Fruit fly (Drosophila melanogaster) whole organism, embryonic: ENCODE measurements around the gene CG33796.
A peak's percentile ranks its signal among the peaks of the same experiment; 100 is the strongest.

Source experiments
- CG10366 ChIP-seq: fragments of 200-800 bp; sonication (Bioruptor generic); IDR thresholded peaks from 2 replicates; pipeline ENCODE4 v1.3.6; 2022; ENCODE audit warnings: missing biosample characterization, missing genetic modification characterization
- CG11723 ChIP-seq: fragments of 200-800 bp; sonication (Bioruptor generic); optimal IDR thresholded peaks from 2 replicates; lab custom pipeline; 2017; ENCODE audit warnings: missing biosample characterization, mild to moderate bottlenecking, missing genetic modification characterization
- CG14014 ChIP-seq: fragments of 200-800 bp; sonication (Bioruptor generic); IDR thresholded peaks from 2 replicates; pipeline ENCODE4 v1.3.6; 2022; ENCODE audit warnings: missing biosample characterization, missing genetic modification characterization
- CG15269 ChIP-seq: fragments of 200-800 bp; sonication (Bioruptor generic); optimal IDR thresholded peaks from 2 replicates; lab custom pipeline; 2018; ENCODE audit warnings: missing biosample characterization, mild to moderate bottlenecking, missing genetic modification characterization, moderate library complexity
- CG15479 ChIP-seq: fragments of 200-800 bp; sonication (Bioruptor generic); optimal IDR thresholded peaks from 3 replicates; lab custom pipeline; 2019; ENCODE audit warnings: missing biosample characterization, mild to moderate bottlenecking, missing genetic modification characterization, moderate library complexity
- CG15514 ChIP-seq: fragments of 200-800 bp; sonication (Bioruptor generic); optimal IDR thresholded peaks from 3 replicates; lab custom pipeline; 2017; ENCODE audit warnings: missing biosample characterization, missing genetic modification characterization, mild to moderate bottlenecking, moderate library complexity, missing genetic modification reagents
- CG17359 ChIP-seq: fragments of 200-800 bp; sonication (Bioruptor generic); optimal IDR thresholded peaks from 3 replicates; lab custom pipeline; 2018; ENCODE audit warnings: missing biosample characterization, mild to moderate bottlenecking, missing genetic modification characterization, moderate library complexity
- CG31224 ChIP-seq: fragments of 200-800 bp; sonication (Bioruptor generic); IDR thresholded peaks from 2 replicates; pipeline ENCODE4 v1.3.6; 2022; ENCODE audit warnings: missing biosample characterization, missing genetic modification characterization
- CG34376 ChIP-seq: fragments of 200-800 bp; sonication (Bioruptor generic); optimal IDR thresholded peaks from 2 replicates; lab custom pipeline; 2018; ENCODE audit warnings: missing biosample characterization, mild to moderate bottlenecking, missing genetic modification characterization
- CG43689 ChIP-seq: fragments of 200-800 bp; sonication (Bioruptor generic); IDR thresholded peaks from 2 replicates; pipeline ENCODE4 v1.3.6; 2022; ENCODE audit warnings: missing biosample characterization, missing genetic modification characterization
- CG4707 ChIP-seq: fragments of 200-800 bp; sonication (Bioruptor generic); optimal IDR thresholded peaks from 2 replicates; lab custom pipeline; 2018; ENCODE audit warnings: missing biosample characterization, mild to moderate bottlenecking, missing genetic modification characterization, moderate library complexity
- CG9876 ChIP-seq: fragments of 200-800 bp; sonication (Bioruptor generic); optimal IDR thresholded peaks from 2 replicates; lab custom pipeline; 2016; ENCODE audit warnings: missing biosample characterization, missing genetic modification characterization
- Doc3 ChIP-seq: fragments of 200-800 bp; sonication (Bioruptor generic); IDR thresholded peaks from 3 replicates; pipeline ENCODE4 v1.3.6; 2022; ENCODE audit warnings: missing biosample characterization, missing genetic modification characterization; ENCODE audit not compliant: partially characterized antibody
- Ets97D ChIP-seq: fragments of 200-800 bp; sonication (Bioruptor generic); optimal IDR thresholded peaks from 3 replicates; lab custom pipeline; 2016; ENCODE audit warnings: missing biosample characterization, missing genetic modification characterization
- Hand ChIP-seq: fragments of 200-800 bp; sonication (Bioruptor generic); optimal IDR thresholded peaks from 2 replicates; lab custom pipeline; 2017; ENCODE audit warnings: mild to moderate bottlenecking, missing biosample characterization, missing genetic modification reagents, missing genetic modification characterization
- Hr78 ChIP-seq, 2 experiments: fragments of 200-800 bp in 1 of 2; fragments of >200 bp in 1 of 2; sonication (Bioruptor generic) in 1 of 2; optimal IDR thresholded peaks; 2 replicates each; lab custom pipeline; 2017 to 2019; ENCODE audit warnings: missing biosample characterization in 2 of 2, missing genetic modification characterization in 2 of 2, mild to moderate bottlenecking in 1 of 2, moderate library complexity in 1 of 2
- NC2β ChIP-seq: fragments of 200-800 bp; sonication (Bioruptor generic); optimal IDR thresholded peaks from 2 replicates; lab custom pipeline; 2016; ENCODE audit warnings: missing biosample characterization, missing genetic modification characterization
- Oaz ChIP-seq: fragments of 200-800 bp; sonication (Bioruptor generic); IDR thresholded peaks from 2 replicates; pipeline ENCODE4 v1.3.6; 2022; ENCODE audit warnings: missing biosample characterization, missing genetic modification characterization
- Optix ChIP-seq: fragments of 200-800 bp; sonication (Bioruptor generic); IDR thresholded peaks from 3 replicates; pipeline ENCODE4 v1.3.6; 2022; ENCODE audit warnings: missing biosample characterization, missing genetic modification characterization
- Ravus ChIP-seq: fragments of 200-800 bp; sonication (Bioruptor generic); IDR thresholded peaks from 2 replicates; pipeline ENCODE4 v1.3.6; 2022; ENCODE audit warnings: missing biosample characterization, missing genetic modification characterization
- Usf ChIP-seq: fragments of 200-800 bp; sonication (Bioruptor generic); optimal IDR thresholded peaks from 2 replicates; lab custom pipeline; 2017; ENCODE audit warnings: missing genotype, missing biosample characterization, missing genetic modification characterization
- YL-1 ChIP-seq: fragments of 200-800 bp; sonication (Bioruptor generic); optimal IDR thresholded peaks from 3 replicates; lab custom pipeline; 2017; ENCODE audit warnings: missing biosample characterization, mild to moderate bottlenecking, missing genetic modification characterization
- bowl ChIP-seq: fragments of 200-800 bp; sonication (Bioruptor generic); IDR thresholded peaks from 2 replicates; pipeline ENCODE4 v1.3.6; 2022; ENCODE audit warnings: missing biosample characterization, missing genetic modification characterization
- ci ChIP-seq: fragments of 200-800 bp; sonication (Bioruptor generic); IDR thresholded peaks from 3 replicates; pipeline ENCODE4 v1.3.6; 2022; ENCODE audit warnings: missing biosample characterization, missing genetic modification characterization
- croc ChIP-seq: fragments of 200-800 bp; sonication (Bioruptor generic); conservative IDR thresholded peaks from 3 replicates; pipeline ENCODE4 v1.3.6; 2022; ENCODE audit warnings: missing biosample characterization, missing genetic modification characterization
- dimm ChIP-seq: fragments of 200-800 bp; sonication (Bioruptor generic); IDR thresholded peaks from 2 replicates; pipeline ENCODE4 v1.3.6; 2022; ENCODE audit warnings: missing biosample characterization, missing genetic modification characterization
- dmrt11E ChIP-seq: fragments of 200-800 bp; sonication (Bioruptor generic); optimal IDR thresholded peaks from 3 replicates; lab custom pipeline; 2018; ENCODE audit warnings: missing biosample characterization, mild to moderate bottlenecking, missing genetic modification characterization, moderate library complexity
- dmrt99B ChIP-seq: fragments of 200-800 bp; sonication (Bioruptor generic); optimal IDR thresholded peaks from 2 replicates; lab custom pipeline; 2018; ENCODE audit warnings: missing biosample characterization, mild to moderate bottlenecking, missing genetic modification characterization, moderate library complexity
- dysf ChIP-seq: fragments of 200-800 bp; sonication (Bioruptor generic); IDR thresholded peaks from 3 replicates; pipeline ENCODE4 v1.3.6; 2022; ENCODE audit warnings: missing biosample characterization, missing genetic modification characterization
- gcm2 ChIP-seq: fragments of 200-800 bp; sonication (Bioruptor generic); optimal IDR thresholded peaks from 2 replicates; lab custom pipeline; 2016; ENCODE audit warnings: missing biosample characterization, missing genetic modification characterization
- ind ChIP-seq: fragments of 200-800 bp; sonication (Bioruptor generic); optimal IDR thresholded peaks from 3 replicates; lab custom pipeline; 2016; ENCODE audit warnings: missing biosample characterization, missing genetic modification characterization
- inv ChIP-seq: fragments of 200-800 bp; sonication (Bioruptor generic); IDR thresholded peaks from 2 replicates; pipeline ENCODE4 v1.3.6; 2022; ENCODE audit warnings: missing biosample characterization, missing genetic modification characterization; ENCODE audit not compliant: partially characterized antibody
- jumu ChIP-seq: fragments of 200-800 bp; sonication (Bioruptor generic); optimal IDR thresholded peaks from 3 replicates; lab custom pipeline; 2016; ENCODE audit warnings: missing biosample characterization, missing genetic modification characterization
- kah ChIP-seq: fragments of 200-800 bp; sonication (Bioruptor generic); optimal IDR thresholded peaks from 2 replicates; lab custom pipeline; 2018; ENCODE audit warnings: missing biosample characterization, mild to moderate bottlenecking, missing genetic modification characterization
- lmd ChIP-seq: fragments of 200-800 bp; sonication (Bioruptor generic); IDR thresholded peaks from 2 replicates; pipeline ENCODE4 v1.3.6; 2022; ENCODE audit warnings: missing biosample characterization, missing genetic modification characterization
- lola ChIP-seq, 3 experiments: fragments of >200 bp in 2 of 3; fragments of 200-800 bp in 1 of 3; sonication (Bioruptor generic) in 1 of 3; optimal IDR thresholded peaks; 2 replicates each; lab custom pipeline; 2017 to 2019; ENCODE audit warnings: missing biosample characterization in 3 of 3, missing genetic modification characterization in 3 of 3, mild to moderate bottlenecking in 1 of 3, moderate library complexity in 1 of 3
- odd ChIP-seq: fragments of 200-800 bp; sonication (Bioruptor generic); optimal IDR thresholded peaks from 2 replicates; lab custom pipeline; 2017; ENCODE audit warnings: missing biosample characterization, mild to moderate bottlenecking, missing genetic modification characterization
- p53 ChIP-seq: fragments of 200-800 bp; sonication (Bioruptor generic); optimal IDR thresholded peaks from 2 replicates; lab custom pipeline; 2016; ENCODE audit warnings: missing biosample characterization, missing genetic modification characterization
- psq ChIP-seq: fragments of 200-800 bp; sonication (Bioruptor generic); optimal IDR thresholded peaks from 2 replicates; lab custom pipeline; 2017; ENCODE audit warnings: missing biosample characterization, missing genetic modification characterization
- ro ChIP-seq: fragments of 200-800 bp; sonication (Bioruptor generic); IDR thresholded peaks from 2 replicates; pipeline ENCODE4 v1.3.6; 2022; ENCODE audit warnings: missing biosample characterization, missing genetic modification characterization
- sima ChIP-seq: fragments of 200-800 bp; sonication (Bioruptor generic); optimal IDR thresholded peaks from 2 replicates; lab custom pipeline; 2016; ENCODE audit warnings: missing biosample characterization, missing genetic modification characterization
- slp2 ChIP-seq: fragments of 200-800 bp; sonication (Bioruptor generic); optimal IDR thresholded peaks from 2 replicates; lab custom pipeline; 2016; ENCODE audit warnings: missing biosample characterization, missing genetic modification characterization
- stwl ChIP-seq: fragments of 200-800 bp; sonication (Bioruptor generic); optimal IDR thresholded peaks from 3 replicates; lab custom pipeline; 2018; ENCODE audit warnings: missing biosample characterization, mild to moderate bottlenecking, missing genetic modification characterization, moderate library complexity
- trh ChIP-seq: fragments of 200-800 bp; sonication (Bioruptor generic); optimal IDR thresholded peaks from 2 replicates; lab custom pipeline; 2016; ENCODE audit warnings: missing biosample characterization, missing genetic modification characterization
- twi ChIP-seq: fragments of 200-800 bp; optimal IDR thresholded peaks from 2 replicates; lab custom pipeline; 2019; ENCODE audit warnings: missing biosample characterization, mild to moderate bottlenecking, missing genetic modification characterization, moderate library complexity
- vvl ChIP-seq: fragments of 200-800 bp; sonication (Bioruptor generic); IDR thresholded peaks from 2 replicates; pipeline ENCODE4 v1.3.6; 2022; ENCODE audit warnings: missing biosample characterization, missing genetic modification characterization
- wek ChIP-seq: fragments of 200-800 bp; sonication (Bioruptor generic); optimal IDR thresholded peaks from 3 replicates; lab custom pipeline; 2018; ENCODE audit warnings: missing biosample characterization, mild to moderate bottlenecking, missing genetic modification characterization, moderate library complexity
- yki ChIP-seq: fragments of >200 bp; optimal IDR thresholded peaks from 3 replicates; lab custom pipeline; 2018
- zen ChIP-seq: fragments of 200-800 bp; sonication (Bioruptor generic); optimal IDR thresholded peaks from 3 replicates; lab custom pipeline; 2018; ENCODE audit warnings: missing biosample characterization, mild to moderate bottlenecking, missing genetic modification characterization, moderate library complexity

Gene CG33796

DNA sequence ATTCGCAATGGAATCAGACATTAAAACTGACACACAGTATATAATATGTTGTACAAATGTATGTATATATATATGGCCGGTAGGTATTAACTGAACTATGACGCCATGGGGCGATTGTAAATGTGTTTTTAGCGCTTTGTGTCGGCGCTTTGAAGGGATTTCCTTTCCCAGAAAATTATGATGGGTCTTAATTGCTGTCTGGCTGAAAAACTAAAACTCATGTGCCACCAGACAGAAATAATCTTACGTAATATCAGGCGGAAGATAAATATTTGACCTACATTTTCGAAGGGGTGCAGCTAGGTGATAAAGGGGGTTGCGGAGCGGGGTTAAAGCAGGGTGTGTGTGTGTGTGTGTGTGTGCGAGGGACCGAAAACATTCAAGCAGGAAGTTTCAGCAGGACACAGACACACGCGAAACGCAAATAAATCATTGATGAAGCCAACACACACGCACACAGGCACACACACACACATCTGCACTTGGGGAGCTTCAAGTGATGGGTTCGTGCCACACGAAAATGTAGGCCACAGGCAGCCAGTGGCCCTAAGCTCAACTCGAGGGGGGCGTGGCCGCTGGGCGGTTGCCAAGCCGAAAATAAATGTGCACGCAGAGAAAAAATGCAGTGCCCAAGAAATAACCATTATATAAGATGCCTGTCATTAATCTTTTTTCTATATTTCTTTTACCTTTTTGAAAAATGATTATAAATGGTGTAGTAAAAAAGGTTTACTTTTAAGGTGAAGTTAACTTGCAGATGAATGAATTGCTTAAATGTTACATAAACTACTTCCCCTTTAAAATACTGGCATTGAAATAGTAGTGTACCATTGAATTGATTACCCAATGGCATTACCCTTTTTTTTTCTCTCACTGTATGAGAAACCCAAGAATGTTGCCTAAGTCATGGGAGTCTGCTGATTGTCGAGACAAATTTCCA is 12.4 kb downstream of the CG33796 start (continued):
- TF ChIP-seq CG14014 (GFP tag; lab: Robert Waterston, UW) (no peak), CG9876 (no peak), trh (GFP tag; lab: Kevin White, UChicago) (no peak), kah (GFP tag; lab: Kevin White, UChicago) (no peak), bowl (GFP tag; lab: Robert Waterston, UW) (no peak), NC2β (GFP tag; lab: Kevin White, UChicago) (no peak), lola (GFP tag; optimal IDR thresholded peaks at IDR 0.05; lab: Kevin White, UChicago) (peak in 1 of 3 experiments; percentile 37), dimm (GFP tag; lab: Robert Waterston, UW) (no peak), zen (tag; lab: Kevin White, UChicago) (no peak), jumu (GFP tag; lab: Kevin White, UChicago) (peak; percentile 2), CG31224 (GFP tag; lab: Robert Waterston, UW) (peak; percentile 48; the same call in 1 of the 2 replicates), CG4707 (GFP tag; lab: Kevin White, UChicago) (no peak), odd (GFP tag; lab: Kevin White, UChicago) (no peak), CG11723 (GFP tag; lab: Kevin White, UChicago) (peak; percentile 3), croc (GFP tag; lab: Robert Waterston, UW) (no peak; the same call in 2 of the 3 replicates), twi (tag; lab: Kevin White, UChicago) (no peak), CG34376 (GFP tag; lab: Kevin White, UChicago) (no peak), dmrt11E (tag; lab: Kevin White, UChicago) (peak; percentile 1), inv (GFP tag; lab: Robert Waterston, UW) (no peak), gcm2 (GFP tag; lab: Kevin White, UChicago) (no peak), ind (GFP tag; lab: Kevin White, UChicago) (peak; percentile 54), slp2 (GFP tag; lab: Kevin White, UChicago) (peak; percentile 20), ci (GFP tag; lab: Robert Waterston, UW) (peak; percentile 32; the same call in 1 of the 3 replicates), psq (no peak), wek (GFP tag; lab: Kevin White, UChicago) (no peak), ro (GFP tag; lab: Robert Waterston, UW) (no peak), CG15269 (tag; lab: Kevin White, UChicago) (peak; percentile 61), sima (GFP tag; lab: Kevin White, UChicago) (no peak), dysf (peak; percentile 65), yki (lab: Kevin White, UChicago) (no peak), Oaz (GFP tag; lab: Robert Waterston, UW) (no peak), CG10366 (peak; percentile 24; the same call in 1 of the 2 replicates), Hr78 (GFP tag; optimal IDR thresholded peaks at IDR 0.05; lab: Kevin White, UChicago) (no peak), dmrt99B (tag; lab: Kevin White, UChicago) (peak; percentile 79), lmd (GFP tag; lab: Robert Waterston, UW) (peak; percentile 50), Usf (GFP tag; lab: Kevin White, UChicago) (no peak), YL-1 (GFP tag; lab: Kevin White, UChicago) (no peak), Ets97D (GFP tag; lab: Kevin White, UChicago) (no peak), vvl (peak; percentile 32; the same call in 1 of the 2 replicates), Optix (GFP tag; lab: Robert Waterston, UW) (no peak), Ravus (GFP tag; lab: Robert Waterston, UW) (no peak), Doc3 (GFP tag; lab: Robert Waterston, UW) (no peak), CG43689 (no peak), p53 (GFP tag; lab: Kevin White, UChicago) (no peak), stwl (tag; lab: Kevin White, UChicago) (no peak), CG15514 (GFP tag; lab: Kevin White, UChicago) (peak; percentile 14), Hand (no peak), CG17359 (tag; lab: Kevin White, UChicago) (peak; percentile 60), CG15479 (GFP tag; lab: Kevin White, UChicago) (no peak)
